Worm (Caenorhabditis elegans) whole organism, early embryonic: ENCODE measurements around the gene H04M03.3.

ENCODE experiments used
- B0310.2 ChIP-seq: sonication (generic microtip); optimal IDR thresholded peaks from 2 replicates; lab custom pipeline; 2016; ENCODE audit warnings: mild to moderate bottlenecking, missing genetic modification characterization, missing compliant biosample characterization
- F13C5.2 ChIP-seq: sonication (generic microtip); optimal IDR thresholded peaks from 2 replicates; lab custom pipeline; 2017; ENCODE audit warnings: mild to moderate bottlenecking, missing genetic modification characterization, inconsistent platforms, missing compliant biosample characterization
- aly-1 ChIP-seq: sonication (generic microtip); optimal IDR thresholded peaks from 2 replicates; lab custom pipeline; 2016; ENCODE audit warnings: missing genetic modification characterization, missing compliant biosample characterization
- ama-1 ChIP-seq: fragments of 150-350 bp; optimal IDR thresholded peaks from 2 replicates; lab custom pipeline; 2014
- ceh-13 ChIP-seq: fragments of 200-800 bp; sonication (Bioruptor generic); optimal IDR thresholded peaks from 2 replicates; lab custom pipeline; 2018; ENCODE audit warnings: mild to moderate bottlenecking, missing genetic modification characterization, missing compliant biosample characterization
- ceh-36 ChIP-seq: sonication (generic microtip); optimal IDR thresholded peaks from 2 replicates; lab custom pipeline; 2016; ENCODE audit warnings: missing genetic modification characterization, inconsistent platforms, missing compliant biosample characterization
- ets-7 ChIP-seq: sonication (generic microtip); optimal IDR thresholded peaks from 2 replicates; lab custom pipeline; 2016; ENCODE audit warnings: missing genotype, missing genetic modification characterization, missing compliant biosample characterization
- flt-1 ChIP-seq: fragments of 200-800 bp; sonication (Bioruptor generic); IDR thresholded peaks from 2 replicates; pipeline ENCODE4 v1.3.6; 2022; ENCODE audit warnings: missing genetic modification characterization, missing compliant biosample characterization
- hmbx-1 ChIP-seq: sonication (generic microtip); optimal IDR thresholded peaks from 2 replicates; lab custom pipeline; 2016; ENCODE audit warnings: mild to moderate bottlenecking, missing genetic modification characterization, missing compliant biosample characterization
- hmg-4 ChIP-seq: fragments of 200-800 bp; sonication (Bioruptor generic); optimal IDR thresholded peaks from 2 replicates; lab custom pipeline; 2018; ENCODE audit warnings: mild to moderate bottlenecking, missing genetic modification characterization, missing compliant biosample characterization
- hnd-1 ChIP-seq: sonication (generic microtip); optimal IDR thresholded peaks from 2 replicates; lab custom pipeline; 2016; ENCODE audit warnings: missing genetic modification characterization, missing compliant biosample characterization
- pes-1 ChIP-seq: fragments of 200-800 bp; sonication (Bioruptor generic); IDR thresholded peaks from 2 replicates; pipeline ENCODE4 v1.3.6; 2022; ENCODE audit warnings: missing genetic modification reagents, missing genetic modification characterization, missing compliant biosample characterization
- scrt-1 ChIP-seq: fragments of 200-800 bp; sonication (Bioruptor generic); IDR thresholded peaks from 2 replicates; pipeline ENCODE4 v1.3.6; 2022; ENCODE audit warnings: missing genetic modification characterization, missing compliant biosample characterization
- sea-1 ChIP-seq: fragments of 200-800 bp; sonication (Bioruptor generic); conservative IDR thresholded peaks from 2 replicates; pipeline ENCODE4 v1.3.6; 2022; ENCODE audit warnings: missing genetic modification characterization, missing compliant biosample characterization
- tbx-11 ChIP-seq: fragments of 200-800 bp; sonication (Bioruptor generic); IDR thresholded peaks from 2 replicates; pipeline ENCODE4 v1.3.6; 2022; ENCODE audit warnings: missing genetic modification characterization, missing compliant biosample characterization
- tbx-37 ChIP-seq: fragments of 200-800 bp; sonication (Bioruptor generic); conservative IDR thresholded peaks from 2 replicates; pipeline ENCODE4 v1.3.6; 2022; ENCODE audit warnings: missing genetic modification reagents, missing genetic modification characterization, missing compliant biosample characterization
- tra-4 ChIP-seq: sonication (generic microtip); optimal IDR thresholded peaks from 2 replicates; lab custom pipeline; 2017; ENCODE audit warnings: missing genetic modification characterization, missing compliant biosample characterization

H04M03.3 gene

ce11 chrIV:5891265-5891664 lies at the start of gene H04M03.3:
Gene H04M03.3 (plus strand): TSS chrIV:5891565.
- TF ChIP-seq aly-1 (no peak), tra-4 (tag; lab: Kevin White, UChicago) (no peak), scrt-1 (GFP tag; lab: Robert Waterston, UW) (no peak)

- TF ChIP-seq tbx-37 (GFP tag; lab: Robert Waterston, UW) (no peak), flt-1 (GFP tag; lab: Robert Waterston, UW) (no peak), hnd-1 (tag; lab: Kevin White, UChicago) (no peak), ets-7 (tag; lab: Kevin White, UChicago) (no peak), B0310.2 (no peak), F13C5.2 (tag; lab: Kevin White, UChicago) (no peak), pes-1 (GFP tag; lab: Robert Waterston, UW) (no peak), ceh-36 (no peak), scrt-1 (GFP tag; lab: Robert Waterston, UW) (no peak), ceh-13 (no peak), ama-1 (lab: Kevin White, UChicago) (no peak), tbx-11 (GFP tag; lab: Robert Waterston, UW) (no peak), tra-4 (tag; lab: Kevin White, UChicago) (no peak), sea-1 (GFP tag; lab: Robert Waterston, UW) (no peak), hmg-4 (GFP tag; lab: Kevin White, UChicago) (no peak), hmbx-1 (tag; lab: Kevin White, UChicago) (no peak), aly-1 (no peak)
Observed at ce11 chrIV:5842905-5843304, 48.5 kb upstream of the H04M03.3 start.

- no peak for TF ChIP-seq flt-1 (GFP tag; lab: Robert Waterston, UW)
- no peak for TF ChIP-seq F13C5.2 (tag; lab: Kevin White, UChicago)
- no peak for TF ChIP-seq scrt-1 (GFP tag; lab: Robert Waterston, UW)
- no peak for TF ChIP-seq ceh-36
- TF ChIP-seq hmg-4 (GFP tag; lab: Kevin White, UChicago), result no peak
- TF ChIP-seq ama-1 (lab: Kevin White, UChicago), result no peak
- no peak for TF ChIP-seq tra-4 (tag; lab: Kevin White, UChicago)
- TF ChIP-seq aly-1, result no peak
- TF ChIP-seq tbx-11 (GFP tag; lab: Robert Waterston, UW), result no peak
- TF ChIP-seq tbx-37 (GFP tag; lab: Robert Waterston, UW), result no peak
- TF ChIP-seq B0310.2, result no peak
Observed at ce11 chrIV:5846269-5846668, 45.1 kb upstream of the H04M03.3 start, which contains the start of gene sams-4. Gene sams-4 (minus strand): TSS chrIV:5846369.

- TF ChIP-seq B0310.2, result no peak
- TF ChIP-seq F13C5.2 (tag; lab: Kevin White, UChicago), result peak; percentile 25
Observed at ce11 chrIV:5847986-5848707, 43.2 kb upstream of the H04M03.3 start, which contains the start of gene sams-3. Gene sams-3 (plus strand): TSS chrIV:5848657.

- TF ChIP-seq ceh-36, result no peak
- no peak for TF ChIP-seq pes-1 (GFP tag; lab: Robert Waterston, UW)
- no peak for TF ChIP-seq flt-1 (GFP tag; lab: Robert Waterston, UW)
- no peak for TF ChIP-seq hmbx-1 (tag; lab: Kevin White, UChicago)
- no peak for TF ChIP-seq F13C5.2 (tag; lab: Kevin White, UChicago)
- TF ChIP-seq ceh-13, result no peak
- TF ChIP-seq hnd-1 (tag; lab: Kevin White, UChicago), result no peak
Observed at ce11 chrIV:5850765-5851377, 40.5 kb upstream of the H04M03.3 start.

- TF ChIP-seq tbx-11 (GFP tag; lab: Robert Waterston, UW) (no peak), pes-1 (GFP tag; lab: Robert Waterston, UW) (no peak), ceh-13 (no peak), hmg-4 (GFP tag; lab: Kevin White, UChicago) (no peak), aly-1 (no peak), hnd-1 (tag; lab: Kevin White, UChicago) (no peak), tra-4 (tag; lab: Kevin White, UChicago) (no peak), tbx-37 (GFP tag; lab: Robert Waterston, UW) (no peak), ceh-36 (no peak), scrt-1 (GFP tag; lab: Robert Waterston, UW) (no peak), B0310.2 (no peak), sea-1 (GFP tag; lab: Robert Waterston, UW) (no peak)
Observed at ce11 chrIV:5855608-5856007, 35.8 kb upstream of the H04M03.3 start.

ce11 chrIV:5856975-5857374 lies 34.4 kb upstream of the H04M03.3 start:
- TF ChIP-seq hmg-4 (GFP tag; lab: Kevin White, UChicago), result no peak
- TF ChIP-seq scrt-1 (GFP tag; lab: Robert Waterston, UW), result no peak
- TF ChIP-seq tra-4 (tag; lab: Kevin White, UChicago), result no peak
- TF ChIP-seq pes-1 (GFP tag; lab: Robert Waterston, UW), result no peak
- no peak for TF ChIP-seq ama-1 (lab: Kevin White, UChicago)
- no peak for TF ChIP-seq B0310.2
- no peak for TF ChIP-seq flt-1 (GFP tag; lab: Robert Waterston, UW)
- no peak for TF ChIP-seq aly-1
- TF ChIP-seq hnd-1 (tag; lab: Kevin White, UChicago), result no peak
- no peak for TF ChIP-seq ceh-13
- no peak for TF ChIP-seq sea-1 (GFP tag; lab: Robert Waterston, UW)
- TF ChIP-seq ceh-36, result no peak
- no peak for TF ChIP-seq F13C5.2 (tag; lab: Kevin White, UChicago)
- TF ChIP-seq tbx-11 (GFP tag; lab: Robert Waterston, UW), result no peak
- no peak for TF ChIP-seq ets-7 (tag; lab: Kevin White, UChicago)
- TF ChIP-seq tbx-37 (GFP tag; lab: Robert Waterston, UW), result no peak
- TF ChIP-seq hmbx-1 (tag; lab: Kevin White, UChicago), result no peak
